Fruit fly (Drosophila melanogaster) whole organism, wandering third instar larva: ENCODE results near the gene CG14610.

Experiments
- Abd-B ChIP-seq: fragments of >200 bp; optimal IDR thresholded peaks from 2 replicates; lab custom pipeline; 2017; ENCODE audit warnings: missing biosample characterization, missing genetic modification characterization
- CG32264 ChIP-seq: fragments of 200-800 bp; sonication (Bioruptor generic); optimal IDR thresholded peaks from 2 replicates; lab custom pipeline; 2016; ENCODE audit warnings: missing biosample characterization, missing genetic modification characterization
- CG9705 ChIP-seq: fragments of 200-800 bp; sonication (Bioruptor generic); optimal IDR thresholded peaks from 2 replicates; lab custom pipeline; 2018; ENCODE audit warnings: missing biosample characterization, mild to moderate bottlenecking, missing genetic modification characterization
- CrebA ChIP-seq: fragments of 200-800 bp; sonication (Bioruptor generic); optimal IDR thresholded peaks from 2 replicates; lab custom pipeline; 2016; ENCODE audit warnings: missing biosample characterization, mild to moderate bottlenecking, missing genetic modification characterization, borderline replicate concordance
- Dfd ChIP-seq: fragments of >200 bp; optimal IDR thresholded peaks from 2 replicates; lab custom pipeline; 2017; ENCODE audit warnings: missing biosample characterization, missing genetic modification characterization
- Dif ChIP-seq: fragments of 200-275, 200-300 bp; sonication (Bioruptor generic); optimal IDR thresholded peaks from 2 replicates; lab custom pipeline; 2018; ENCODE audit warnings: missing biosample characterization, missing genetic modification characterization; ENCODE audit not compliant: partially characterized antibody
- GATAd ChIP-seq: sonication (Bioruptor generic); optimal IDR thresholded peaks from 2 replicates; lab custom pipeline; 2016; ENCODE audit warnings: missing biosample characterization, missing genetic modification characterization
- HLH106 ChIP-seq: fragments of 200-800 bp; optimal IDR thresholded peaks from 3 replicates; lab custom pipeline; 2019; ENCODE audit warnings: missing biosample characterization, mild to moderate bottlenecking, missing genetic modification characterization, moderate library complexity
- Hnf4 ChIP-seq: fragments of 200-800 bp; sonication (Bioruptor generic); optimal IDR thresholded peaks from 2 replicates; lab custom pipeline; 2016; ENCODE audit warnings: missing biosample characterization, mild to moderate bottlenecking, missing genetic modification characterization
- Hr78 ChIP-seq: fragments of >200 bp; optimal IDR thresholded peaks from 2 replicates; lab custom pipeline; 2017; ENCODE audit warnings: missing biosample characterization, missing genetic modification characterization
- Hr83 ChIP-seq: fragments of 200-300 bp; sonication (Bioruptor generic); optimal IDR thresholded peaks from 2 replicates; lab custom pipeline; 2016; ENCODE audit warnings: missing biosample characterization, mild to moderate bottlenecking, missing genetic modification characterization, moderate library complexity; ENCODE audit not compliant: poor library complexity, severe bottlenecking
- Jra ChIP-seq: sonication (Bioruptor generic); optimal IDR thresholded peaks from 2 replicates; lab custom pipeline; 2016; ENCODE audit warnings: missing biosample characterization, missing genetic modification characterization
- Mio ChIP-seq: sonication (Bioruptor generic); optimal IDR thresholded peaks from 2 replicates; lab custom pipeline; 2016; ENCODE audit warnings: missing biosample characterization, missing genetic modification characterization
- Myc ChIP-seq: fragments of >200 bp; optimal IDR thresholded peaks from 2 replicates; lab custom pipeline; 2017
- N ChIP-seq: fragments of >200 bp; optimal IDR thresholded peaks from 2 replicates; lab custom pipeline; 2018; ENCODE audit warnings: missing biosample characterization, missing external identifiers, missing genetic modification characterization
- OdsH ChIP-seq: fragments of 200-800 bp; sonication (Bioruptor generic); optimal IDR thresholded peaks from 2 replicates; lab custom pipeline; 2016; ENCODE audit warnings: missing biosample characterization, mild to moderate bottlenecking, missing genetic modification characterization
- Rel ChIP-seq, 2 experiments: fragments of 200-800 bp; sonication (Bioruptor generic) in 1 of 2; optimal IDR thresholded peaks; 2 replicates in 1 of 2; 3 replicates in 1 of 2; lab custom pipeline; 2016 to 2019; ENCODE audit warnings: mild to moderate bottlenecking in 2 of 2, missing biosample characterization in 2 of 2, missing genetic modification characterization in 2 of 2, moderate library complexity in 1 of 2
- Sp1 ChIP-seq: fragments of 200-800 bp; sonication (Bioruptor generic); optimal IDR thresholded peaks from 3 replicates; lab custom pipeline; 2019; ENCODE audit warnings: missing biosample characterization, mild to moderate bottlenecking, missing genetic modification characterization, moderate library complexity
- Vsx2 ChIP-seq: fragments of 200-300, 225-300 bp; sonication (Bioruptor generic); optimal IDR thresholded peaks from 2 replicates; lab custom pipeline; 2018; ENCODE audit warnings: missing biosample characterization, missing genetic modification characterization; ENCODE audit not compliant: partially characterized antibody
- br ChIP-seq: fragments of 200-800 bp; sonication (Bioruptor generic); optimal IDR thresholded peaks from 2 replicates; lab custom pipeline; 2016; ENCODE audit warnings: missing biosample characterization, missing genetic modification characterization
- brk ChIP-seq: fragments of 200-800 bp; sonication (Bioruptor generic); optimal IDR thresholded peaks from 2 replicates; lab custom pipeline; 2016; ENCODE audit warnings: missing biosample characterization, mild to moderate bottlenecking, missing genetic modification characterization
- dl ChIP-seq, 2 experiments: fragments of 175-275, 200-275 bp in 1 of 2; fragments of 200-275 bp in 1 of 2; sonication (Bioruptor generic); optimal IDR thresholded peaks; lab custom pipeline; 2018; ENCODE audit warnings: mild to moderate bottlenecking in 2 of 2, missing biosample characterization in 2 of 2, missing genetic modification characterization in 2 of 2, moderate library complexity in 2 of 2; ENCODE audit not compliant: partially characterized antibody in 2 of 2, insufficient read depth in 1 of 2
- dmrt93B ChIP-seq: fragments of 200-800 bp; sonication (Bioruptor generic); optimal IDR thresholded peaks from 2 replicates; lab custom pipeline; 2018; ENCODE audit warnings: missing biosample characterization, mild to moderate bottlenecking, missing genetic modification characterization
- dsf ChIP-seq: sonication (Bioruptor generic); optimal IDR thresholded peaks from 2 replicates; lab custom pipeline; 2016; ENCODE audit warnings: missing biosample characterization, missing genetic modification characterization, borderline replicate concordance
- ey ChIP-seq: fragments of 200-800 bp; sonication (Bioruptor generic); optimal IDR thresholded peaks from 2 replicates; lab custom pipeline; 2016; ENCODE audit warnings: missing biosample characterization, missing genetic modification characterization
- foxo ChIP-seq, 2 experiments: fragments of 200-800 bp; sonication (Bioruptor generic); optimal IDR thresholded peaks; 2 replicates in 1 of 2; 3 replicates in 1 of 2; lab custom pipeline; 2016 to 2017; ENCODE audit warnings: missing biosample characterization in 2 of 2, missing genetic modification characterization in 2 of 2
- fru ChIP-seq: fragments of 200-800 bp; sonication (Bioruptor generic); optimal IDR thresholded peaks from 3 replicates; lab custom pipeline; 2016; ENCODE audit warnings: missing biosample characterization, mild to moderate bottlenecking, missing genetic modification characterization
- h ChIP-seq: fragments of 200-800 bp; sonication (Bioruptor generic); optimal IDR thresholded peaks from 3 replicates; lab custom pipeline; 2016; ENCODE audit warnings: missing biosample characterization, mild to moderate bottlenecking, missing genetic modification characterization
- jim ChIP-seq: fragments of 175-275, 200-325 bp; sonication (Bioruptor generic); optimal IDR thresholded peaks from 2 replicates; lab custom pipeline; 2016; ENCODE audit warnings: missing biosample characterization, mild to moderate bottlenecking, missing genetic modification characterization
- lola ChIP-seq: fragments of >200 bp; optimal IDR thresholded peaks from 2 replicates; lab custom pipeline; 2017; ENCODE audit warnings: missing biosample characterization, missing genetic modification characterization
- pan ChIP-seq: fragments of >200 bp; optimal IDR thresholded peaks from 2 replicates; lab custom pipeline; 2017
- psq ChIP-seq: fragments of 200-800 bp; sonication (Bioruptor generic); optimal IDR thresholded peaks from 3 replicates; lab custom pipeline; 2017; ENCODE audit warnings: missing biosample characterization, mild to moderate bottlenecking, missing genetic modification characterization, moderate library complexity
- rgr ChIP-seq: fragments of 200-800 bp; sonication (Bioruptor generic); optimal IDR thresholded peaks from 3 replicates; lab custom pipeline; 2016; ENCODE audit warnings: missing biosample characterization, mild to moderate bottlenecking, missing genetic modification characterization
- sage ChIP-seq: fragments of 200-800 bp; sonication (Bioruptor generic); optimal IDR thresholded peaks from 2 replicates; lab custom pipeline; 2016; ENCODE audit warnings: missing biosample characterization, mild to moderate bottlenecking, missing genetic modification characterization
- sv ChIP-seq: fragments of 200-800 bp; sonication (Bioruptor generic); optimal IDR thresholded peaks from 3 replicates; lab custom pipeline; 2016; ENCODE audit warnings: missing biosample characterization, missing genetic modification characterization
- tai ChIP-seq: sonication (Bioruptor generic); optimal IDR thresholded peaks from 2 replicates; lab custom pipeline; 2016; ENCODE audit warnings: missing biosample characterization, missing genetic modification characterization
- usp ChIP-seq: fragments of >200 bp; optimal IDR thresholded peaks from 2 replicates; lab custom pipeline; 2017; ENCODE audit warnings: missing biosample characterization, missing genetic modification characterization
- woc ChIP-seq: sonication (Bioruptor generic); optimal IDR thresholded peaks from 2 replicates; lab custom pipeline; 2016; ENCODE audit warnings: missing biosample characterization, mild to moderate bottlenecking, missing genetic modification characterization

CG14610 gene

DNA sequence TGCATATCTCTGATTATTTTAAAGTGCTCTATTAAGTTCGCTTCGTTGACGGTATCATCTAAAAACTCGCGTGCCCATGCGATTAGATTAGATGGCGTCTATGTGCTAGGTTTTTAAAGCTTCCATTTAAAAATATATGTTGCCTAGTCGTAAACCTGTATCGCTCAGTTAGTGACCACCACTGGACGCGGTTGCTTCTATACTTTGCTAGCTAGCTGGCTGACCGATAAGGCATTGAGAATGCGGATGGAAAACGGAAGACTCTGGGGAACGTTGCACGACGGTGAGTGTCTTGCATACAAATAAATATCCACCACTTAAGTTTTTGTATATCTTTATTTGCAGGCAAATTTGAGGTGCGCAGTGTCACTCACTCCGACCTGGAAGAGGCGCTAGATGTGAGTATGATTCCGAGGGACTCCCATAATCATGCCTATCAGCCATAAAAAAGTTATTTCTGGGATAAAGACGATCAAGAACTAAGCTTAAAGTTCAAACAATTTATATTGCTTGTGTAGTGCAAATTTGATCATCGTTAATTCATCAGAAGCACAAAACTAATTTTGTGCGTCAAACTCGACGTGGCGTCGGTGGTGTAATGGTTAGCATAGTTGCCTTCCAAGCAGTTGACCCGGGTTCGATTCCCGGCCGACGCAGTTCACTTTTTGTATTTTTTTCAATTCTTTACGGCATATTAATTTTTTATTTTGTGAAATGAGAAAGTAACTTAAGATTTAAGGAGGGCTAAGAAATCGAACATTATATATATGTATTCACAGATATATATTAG lies 14.6 kb downstream of the CG14610 start, which contains the start of gene CG31248:
Gene CG31248, plus strand, starts transcription at position 41 of the 790 bp plus-strand sequence.
- TF ChIP-seq h (GFP tag; lab: Kevin White, UChicago): peak; percentile 16
- no peak for TF ChIP-seq CG9705 (GFP tag; lab: Kevin White, UChicago)

DNA sequence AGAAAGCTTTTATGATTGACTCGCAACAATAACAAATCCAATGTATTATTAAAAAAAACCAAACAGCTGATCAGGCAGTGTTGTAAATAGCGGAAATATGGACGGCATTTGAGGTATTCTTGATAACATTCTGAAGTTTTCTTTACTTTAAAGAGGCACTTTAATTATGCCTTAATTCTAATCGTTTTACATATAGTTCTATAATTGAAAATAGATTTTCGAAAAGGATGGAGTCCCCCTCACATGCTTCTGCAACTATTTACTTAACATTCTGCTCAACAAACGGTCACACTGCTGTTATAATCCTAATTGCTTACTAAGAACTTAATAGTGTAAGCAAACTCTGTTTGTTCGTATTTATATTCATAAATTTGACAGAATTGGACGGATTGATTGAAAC lies 16.1 kb downstream of the CG14610 start, which contains the start of gene CG10068:
Gene CG10068, minus strand, starts transcription at position 62 of the 400 bp plus-strand sequence.
- TF ChIP-seq Rel (GFP tag; optimal IDR thresholded peaks at IDR 0.05; lab: Kevin White, UChicago): no peak
- peak; percentile 54 for TF ChIP-seq Rel (tag; optimal IDR thresholded peaks at IDR 0.05; lab: Kevin White, UChicago)
- TF ChIP-seq Sp1 (GFP tag; lab: Kevin White, UChicago): peak; percentile 82
- no peak for TF ChIP-seq Vsx2 (GFP tag; lab: Kevin White, UChicago)
- TF ChIP-seq pan (lab: Kevin White, UChicago): no peak
- TF ChIP-seq sv (GFP tag; lab: Kevin White, UChicago): peak; percentile 91
- peak; percentile 82 for TF ChIP-seq HLH106 (tag; lab: Kevin White, UChicago)
- TF ChIP-seq tai (GFP tag; lab: Kevin White, UChicago): peak; percentile 73
- peak; percentile 20 for TF ChIP-seq Myc (lab: Kevin White, UChicago)
- TF ChIP-seq CG9705 (GFP tag; lab: Kevin White, UChicago): peak; percentile 60
- peak; percentile 88 for TF ChIP-seq br (GFP tag; lab: Kevin White, UChicago)
- TF ChIP-seq dsf (GFP tag; lab: Kevin White, UChicago): peak; percentile 77
- no peak for TF ChIP-seq GATAd (GFP tag; lab: Kevin White, UChicago)
- no peak for TF ChIP-seq Hr78 (GFP tag; lab: Kevin White, UChicago)
- TF ChIP-seq Hnf4 (GFP tag; lab: Kevin White, UChicago): peak; percentile 88
- peak; percentile 70 for TF ChIP-seq CG32264 (GFP tag; lab: Kevin White, UChicago)
- peak; percentile 81 for TF ChIP-seq ey (GFP tag; lab: Kevin White, UChicago)
- TF ChIP-seq sage (GFP tag; lab: Kevin White, UChicago): peak; percentile 86
- TF ChIP-seq Jra (GFP tag; lab: Kevin White, UChicago): peak; percentile 87
- TF ChIP-seq fru (GFP tag; lab: Kevin White, UChicago): peak; percentile 84
- TF ChIP-seq dmrt93B (GFP tag; lab: Kevin White, UChicago): peak; percentile 42
- TF ChIP-seq brk (GFP tag; lab: Kevin White, UChicago): peak; percentile 80
- TF ChIP-seq Dif: no peak
- TF ChIP-seq dl (GFP tag; optimal IDR thresholded peaks at IDR 0.05; lab: Kevin White, UChicago; ENCODE audit: insufficient read depth in 1 of 2, partially characterized antibody in 2 of 2): no peak
- no peak for TF ChIP-seq lola (GFP tag; lab: Kevin White, UChicago)
- peak; percentile 81 for TF ChIP-seq Hr83 (GFP tag; lab: Kevin White, UChicago)
- TF ChIP-seq OdsH (GFP tag; lab: Kevin White, UChicago): peak; percentile 82
- no peak for TF ChIP-seq jim (GFP tag; lab: Kevin White, UChicago)
- peak; percentile 90 for TF ChIP-seq h (GFP tag; lab: Kevin White, UChicago)
- no peak for TF ChIP-seq usp (GFP tag; lab: Kevin White, UChicago)
- no peak for TF ChIP-seq Abd-B (GFP tag; lab: Kevin White, UChicago)
- TF ChIP-seq N (GFP tag; lab: Kevin White, UChicago): no peak
- TF ChIP-seq foxo (GFP tag; optimal IDR thresholded peaks at IDR 0.05; lab: Kevin White, UChicago): peak; percentile 29 to 87
- TF ChIP-seq psq (GFP tag; lab: Kevin White, UChicago): peak; percentile 69
- TF ChIP-seq Mio (GFP tag; lab: Kevin White, UChicago): no peak
- no peak for TF ChIP-seq CrebA (GFP tag; lab: Kevin White, UChicago)
- TF ChIP-seq Dfd (GFP tag; lab: Kevin White, UChicago): no peak
- TF ChIP-seq rgr (GFP tag; lab: Kevin White, UChicago): peak; percentile 82
- TF ChIP-seq woc (GFP tag; lab: Kevin White, UChicago): peak; percentile 69
